Worm (Caenorhabditis elegans) whole organism, mixed stage, embryonic: Measurements from ENCODE around the gene T24G10.2.

Source experiments
- elt-3 ChIP-seq: fragments of 150-350 bp; optimal IDR thresholded peaks from 2 replicates; lab custom pipeline; 2014; ENCODE audit warnings: missing biosample characterization, missing genetic modification characterization
- lsy-2 ChIP-seq: fragments of 150-350 bp; optimal IDR thresholded peaks from 2 replicates; lab custom pipeline; 2014; ENCODE audit warnings: missing biosample characterization, missing genetic modification characterization
- mab-5 ChIP-seq: fragments of 150-350 bp; optimal IDR thresholded peaks from 2 replicates; lab custom pipeline; 2014; ENCODE audit warnings: missing biosample characterization, missing genetic modification characterization
- mep-1 ChIP-seq: fragments of 150-350 bp; optimal IDR thresholded peaks from 2 replicates; lab custom pipeline; 2017; ENCODE audit warnings: missing biosample characterization, missing genetic modification reagents, missing genetic modification characterization, inconsistent platforms
- nhr-237 ChIP-seq: fragments of 150-350 bp; optimal IDR thresholded peaks from 2 replicates; lab custom pipeline; 2014; ENCODE audit warnings: missing biosample characterization, missing genetic modification characterization
- sem-2 ChIP-seq: fragments of 200-800 bp; sonication (Bioruptor generic); optimal IDR thresholded peaks from 2 replicates; lab custom pipeline; 2018; ENCODE audit warnings: mild to moderate bottlenecking, missing genetic modification characterization, missing compliant biosample characterization
- unc-62 ChIP-seq: fragments of 150-350 bp; optimal IDR thresholded peaks from 2 replicates; lab custom pipeline; 2014; ENCODE audit warnings: missing biosample characterization, missing genetic modification reagents, missing genetic modification characterization
- ztf-11 ChIP-seq: fragments of 150-350 bp; optimal IDR thresholded peaks from 2 replicates; lab custom pipeline; 2014; ENCODE audit warnings: missing biosample characterization, missing genetic modification characterization

- TF ChIP-seq ztf-11 (tag; lab: Kevin White, UChicago) (no peak), lsy-2 (tag; lab: Kevin White, UChicago) (no peak), nhr-237 (tag; lab: Kevin White, UChicago) (no peak), sem-2 (no peak), mep-1 (no peak), mab-5 (tag; lab: Kevin White, UChicago) (no peak), elt-3 (tag; lab: Kevin White, UChicago) (no peak), unc-62 (GFP tag; lab: Kevin White, UChicago) (no peak)
These were observed 37.1 kb upstream of the T24G10.2 start for ce11 chrIII:5479493-5480167.
